Fruit fly (Drosophila melanogaster) whole organism, wandering third instar larva: Measurements from ENCODE around the gene CG33648.

Experiments used
- Abd-B ChIP-seq: fragments of >200 bp; optimal IDR thresholded peaks from 2 replicates; lab custom pipeline; 2017; ENCODE audit warnings: missing biosample characterization, missing genetic modification characterization
- CG9705 ChIP-seq: fragments of 200-800 bp; sonication (Bioruptor generic); optimal IDR thresholded peaks from 2 replicates; lab custom pipeline; 2018; ENCODE audit warnings: missing biosample characterization, mild to moderate bottlenecking, missing genetic modification characterization
- CrebA ChIP-seq: fragments of 200-800 bp; sonication (Bioruptor generic); optimal IDR thresholded peaks from 2 replicates; lab custom pipeline; 2016; ENCODE audit warnings: missing biosample characterization, mild to moderate bottlenecking, missing genetic modification characterization, borderline replicate concordance
- Dfd ChIP-seq: fragments of >200 bp; optimal IDR thresholded peaks from 2 replicates; lab custom pipeline; 2017; ENCODE audit warnings: missing biosample characterization, missing genetic modification characterization
- Dif ChIP-seq: fragments of 200-275, 200-300 bp; sonication (Bioruptor generic); optimal IDR thresholded peaks from 2 replicates; lab custom pipeline; 2018; ENCODE audit warnings: missing biosample characterization, missing genetic modification characterization; ENCODE audit not compliant: partially characterized antibody
- GATAd ChIP-seq: sonication (Bioruptor generic); optimal IDR thresholded peaks from 2 replicates; lab custom pipeline; 2016; ENCODE audit warnings: missing biosample characterization, missing genetic modification characterization
- HLH106 ChIP-seq: fragments of 200-800 bp; optimal IDR thresholded peaks from 3 replicates; lab custom pipeline; 2019; ENCODE audit warnings: missing biosample characterization, mild to moderate bottlenecking, missing genetic modification characterization, moderate library complexity
- Hnf4 ChIP-seq: fragments of 200-800 bp; sonication (Bioruptor generic); optimal IDR thresholded peaks from 2 replicates; lab custom pipeline; 2016; ENCODE audit warnings: missing biosample characterization, mild to moderate bottlenecking, missing genetic modification characterization
- Hr78 ChIP-seq: fragments of >200 bp; optimal IDR thresholded peaks from 2 replicates; lab custom pipeline; 2017; ENCODE audit warnings: missing biosample characterization, missing genetic modification characterization
- Hr83 ChIP-seq: fragments of 200-300 bp; sonication (Bioruptor generic); optimal IDR thresholded peaks from 2 replicates; lab custom pipeline; 2016; ENCODE audit warnings: missing biosample characterization, mild to moderate bottlenecking, missing genetic modification characterization, moderate library complexity; ENCODE audit not compliant: poor library complexity, severe bottlenecking
- Jra ChIP-seq: sonication (Bioruptor generic); optimal IDR thresholded peaks from 2 replicates; lab custom pipeline; 2016; ENCODE audit warnings: missing biosample characterization, missing genetic modification characterization
- Mio ChIP-seq: sonication (Bioruptor generic); optimal IDR thresholded peaks from 2 replicates; lab custom pipeline; 2016; ENCODE audit warnings: missing biosample characterization, missing genetic modification characterization
- Myc ChIP-seq: fragments of >200 bp; optimal IDR thresholded peaks from 2 replicates; lab custom pipeline; 2017
- N ChIP-seq: fragments of >200 bp; optimal IDR thresholded peaks from 2 replicates; lab custom pipeline; 2018; ENCODE audit warnings: missing biosample characterization, missing external identifiers, missing genetic modification characterization
- OdsH ChIP-seq: fragments of 200-800 bp; sonication (Bioruptor generic); optimal IDR thresholded peaks from 2 replicates; lab custom pipeline; 2016; ENCODE audit warnings: missing biosample characterization, mild to moderate bottlenecking, missing genetic modification characterization
- Rel ChIP-seq, 2 experiments: fragments of 200-800 bp; sonication (Bioruptor generic) in 1 of 2; optimal IDR thresholded peaks; 2 replicates in 1 of 2; 3 replicates in 1 of 2; lab custom pipeline; 2016 to 2019; ENCODE audit warnings: mild to moderate bottlenecking in 2 of 2, missing biosample characterization in 2 of 2, missing genetic modification characterization in 2 of 2, moderate library complexity in 1 of 2
- Sp1 ChIP-seq: fragments of 200-800 bp; sonication (Bioruptor generic); optimal IDR thresholded peaks from 3 replicates; lab custom pipeline; 2019; ENCODE audit warnings: missing biosample characterization, mild to moderate bottlenecking, missing genetic modification characterization, moderate library complexity
- Vsx2 ChIP-seq: fragments of 200-300, 225-300 bp; sonication (Bioruptor generic); optimal IDR thresholded peaks from 2 replicates; lab custom pipeline; 2018; ENCODE audit warnings: missing biosample characterization, missing genetic modification characterization; ENCODE audit not compliant: partially characterized antibody
- br ChIP-seq: fragments of 200-800 bp; sonication (Bioruptor generic); optimal IDR thresholded peaks from 2 replicates; lab custom pipeline; 2016; ENCODE audit warnings: missing biosample characterization, missing genetic modification characterization
- brk ChIP-seq: fragments of 200-800 bp; sonication (Bioruptor generic); optimal IDR thresholded peaks from 2 replicates; lab custom pipeline; 2016; ENCODE audit warnings: missing biosample characterization, mild to moderate bottlenecking, missing genetic modification characterization
- dl ChIP-seq, 2 experiments: fragments of 175-275, 200-275 bp in 1 of 2; fragments of 200-275 bp in 1 of 2; sonication (Bioruptor generic); optimal IDR thresholded peaks; lab custom pipeline; 2018; ENCODE audit warnings: mild to moderate bottlenecking in 2 of 2, missing biosample characterization in 2 of 2, missing genetic modification characterization in 2 of 2, moderate library complexity in 2 of 2; ENCODE audit not compliant: partially characterized antibody in 2 of 2, insufficient read depth in 1 of 2
- dmrt93B ChIP-seq: fragments of 200-800 bp; sonication (Bioruptor generic); optimal IDR thresholded peaks from 2 replicates; lab custom pipeline; 2018; ENCODE audit warnings: missing biosample characterization, mild to moderate bottlenecking, missing genetic modification characterization
- dsf ChIP-seq: sonication (Bioruptor generic); optimal IDR thresholded peaks from 2 replicates; lab custom pipeline; 2016; ENCODE audit warnings: missing biosample characterization, missing genetic modification characterization, borderline replicate concordance
- ey ChIP-seq: fragments of 200-800 bp; sonication (Bioruptor generic); optimal IDR thresholded peaks from 2 replicates; lab custom pipeline; 2016; ENCODE audit warnings: missing biosample characterization, missing genetic modification characterization
- foxo ChIP-seq, 2 experiments: fragments of 200-800 bp; sonication (Bioruptor generic); optimal IDR thresholded peaks; 2 replicates in 1 of 2; 3 replicates in 1 of 2; lab custom pipeline; 2016 to 2017; ENCODE audit warnings: missing biosample characterization in 2 of 2, missing genetic modification characterization in 2 of 2
- fru ChIP-seq: fragments of 200-800 bp; sonication (Bioruptor generic); optimal IDR thresholded peaks from 3 replicates; lab custom pipeline; 2016; ENCODE audit warnings: missing biosample characterization, mild to moderate bottlenecking, missing genetic modification characterization
- h ChIP-seq: fragments of 200-800 bp; sonication (Bioruptor generic); optimal IDR thresholded peaks from 3 replicates; lab custom pipeline; 2016; ENCODE audit warnings: missing biosample characterization, mild to moderate bottlenecking, missing genetic modification characterization
- jim ChIP-seq: fragments of 175-275, 200-325 bp; sonication (Bioruptor generic); optimal IDR thresholded peaks from 2 replicates; lab custom pipeline; 2016; ENCODE audit warnings: missing biosample characterization, mild to moderate bottlenecking, missing genetic modification characterization
- lola ChIP-seq: fragments of >200 bp; optimal IDR thresholded peaks from 2 replicates; lab custom pipeline; 2017; ENCODE audit warnings: missing biosample characterization, missing genetic modification characterization
- pan ChIP-seq: fragments of >200 bp; optimal IDR thresholded peaks from 2 replicates; lab custom pipeline; 2017
- psq ChIP-seq: fragments of 200-800 bp; sonication (Bioruptor generic); optimal IDR thresholded peaks from 3 replicates; lab custom pipeline; 2017; ENCODE audit warnings: missing biosample characterization, mild to moderate bottlenecking, missing genetic modification characterization, moderate library complexity
- rgr ChIP-seq: fragments of 200-800 bp; sonication (Bioruptor generic); optimal IDR thresholded peaks from 3 replicates; lab custom pipeline; 2016; ENCODE audit warnings: missing biosample characterization, mild to moderate bottlenecking, missing genetic modification characterization
- sage ChIP-seq: fragments of 200-800 bp; sonication (Bioruptor generic); optimal IDR thresholded peaks from 2 replicates; lab custom pipeline; 2016; ENCODE audit warnings: missing biosample characterization, mild to moderate bottlenecking, missing genetic modification characterization
- sv ChIP-seq: fragments of 200-800 bp; sonication (Bioruptor generic); optimal IDR thresholded peaks from 3 replicates; lab custom pipeline; 2016; ENCODE audit warnings: missing biosample characterization, missing genetic modification characterization
- tai ChIP-seq: sonication (Bioruptor generic); optimal IDR thresholded peaks from 2 replicates; lab custom pipeline; 2016; ENCODE audit warnings: missing biosample characterization, missing genetic modification characterization
- usp ChIP-seq: fragments of >200 bp; optimal IDR thresholded peaks from 2 replicates; lab custom pipeline; 2017; ENCODE audit warnings: missing biosample characterization, missing genetic modification characterization
- woc ChIP-seq: sonication (Bioruptor generic); optimal IDR thresholded peaks from 2 replicates; lab custom pipeline; 2016; ENCODE audit warnings: missing biosample characterization, mild to moderate bottlenecking, missing genetic modification characterization

The CG33648 gene

DNA sequence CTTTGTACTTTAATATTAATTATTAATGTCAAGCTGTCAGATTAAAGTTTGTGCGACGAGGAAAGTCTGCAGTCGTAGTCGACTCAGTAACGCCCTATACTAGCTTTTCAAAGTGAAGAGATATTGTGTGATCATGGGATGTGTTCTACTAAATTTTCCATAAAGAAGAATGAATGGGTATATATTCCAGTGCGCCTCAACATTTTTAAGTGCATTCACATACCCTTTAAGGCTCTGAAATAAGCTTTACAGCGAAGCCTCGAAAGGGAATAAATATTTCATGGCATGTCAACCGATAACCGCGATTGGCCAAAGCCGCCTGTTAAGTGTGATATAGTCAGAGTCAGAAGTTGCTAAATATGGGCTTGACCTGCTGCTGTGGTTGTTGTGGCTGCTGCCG is 25.0 kb upstream of the CG33648 start (continued):
- no peak for TF ChIP-seq jim

DNA sequence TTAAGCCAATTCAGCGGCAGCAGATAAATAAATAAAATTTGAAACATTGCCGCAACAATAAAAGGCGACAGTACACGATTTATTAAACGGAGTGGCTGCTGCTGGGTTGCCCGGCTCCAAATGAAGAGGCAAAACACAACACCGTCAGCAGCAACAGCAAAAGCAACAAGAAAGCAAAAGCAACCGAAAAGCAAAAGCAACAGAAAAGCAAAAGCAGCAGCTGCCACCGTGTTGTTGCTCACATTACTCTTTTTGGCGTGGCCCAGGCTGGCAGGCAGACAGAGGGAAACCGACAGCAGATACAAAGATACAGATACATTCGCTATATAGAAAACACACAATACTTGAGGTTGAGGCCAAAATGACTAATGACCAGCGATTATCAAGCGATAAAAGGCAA is 24.6 kb upstream of the CG33648 start:
- TF ChIP-seq brk (GFP tag; lab: Kevin White, UChicago) (peak; percentile 2), Abd-B (GFP tag; lab: Kevin White, UChicago) (no peak)

DNA sequence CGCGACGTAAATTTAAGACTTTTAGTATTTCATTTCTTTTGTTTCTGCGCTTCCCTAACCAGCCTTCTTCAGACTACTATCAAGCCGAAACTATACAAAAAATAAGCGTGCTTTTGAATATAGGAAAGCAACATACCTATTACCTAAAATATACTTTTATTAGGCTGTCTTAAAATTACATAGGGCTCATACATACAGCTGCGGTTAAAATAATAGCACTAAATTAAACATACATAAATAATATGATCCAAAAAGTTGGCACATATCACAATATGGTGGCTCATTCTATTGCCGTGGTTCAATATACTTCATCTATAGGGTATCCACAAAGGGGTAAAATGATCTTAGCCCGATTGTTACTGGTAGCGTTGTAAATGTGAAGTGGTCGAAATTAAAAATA is 23.7 kb upstream of the CG33648 start:
- no peak for TF ChIP-seq Hr78 (GFP tag; lab: Kevin White, UChicago)
- no peak for TF ChIP-seq Sp1 (GFP tag; lab: Kevin White, UChicago)
- TF ChIP-seq GATAd, result no peak
- TF ChIP-seq br (GFP tag; lab: Kevin White, UChicago), result peak; percentile 28
- no peak for TF ChIP-seq CG9705 (GFP tag; lab: Kevin White, UChicago)
- TF ChIP-seq woc, result no peak
- no peak for TF ChIP-seq HLH106 (tag; lab: Kevin White, UChicago)
- TF ChIP-seq Hnf4 (GFP tag; lab: Kevin White, UChicago), result no peak
- no peak for TF ChIP-seq Rel (GFP tag; optimal IDR thresholded peaks at IDR 0.05; lab: Kevin White, UChicago)
- no peak for TF ChIP-seq Rel (tag; optimal IDR thresholded peaks at IDR 0.05; lab: Kevin White, UChicago)
- TF ChIP-seq CrebA (GFP tag; lab: Kevin White, UChicago), result no peak
- TF ChIP-seq foxo (GFP tag; optimal IDR thresholded peaks at IDR 0.05; lab: Kevin White, UChicago), result peak in 1 of 2 experiments; percentile 22
- no peak for TF ChIP-seq h (GFP tag; lab: Kevin White, UChicago)
- TF ChIP-seq N (GFP tag; lab: Kevin White, UChicago), result no peak
- peak; percentile 23 for TF ChIP-seq sv (GFP tag; lab: Kevin White, UChicago)
- no peak for TF ChIP-seq Jra
- TF ChIP-seq dsf, result no peak
- TF ChIP-seq ey (GFP tag; lab: Kevin White, UChicago), result no peak
- no peak for TF ChIP-seq sage (GFP tag; lab: Kevin White, UChicago)
- TF ChIP-seq brk (GFP tag; lab: Kevin White, UChicago), result no peak
- peak; percentile 33 for TF ChIP-seq OdsH
- no peak for TF ChIP-seq Dif (GFP tag; lab: Kevin White, UChicago)
- TF ChIP-seq Dfd, result no peak
- TF ChIP-seq dl (GFP tag; optimal IDR thresholded peaks at IDR 0.05; lab: Kevin White, UChicago; ENCODE audit: insufficient read depth in 1 of 2, partially characterized antibody in 2 of 2), result no peak
- TF ChIP-seq psq (GFP tag; lab: Kevin White, UChicago), result peak; percentile 26
- no peak for TF ChIP-seq Vsx2 (GFP tag; lab: Kevin White, UChicago)
- TF ChIP-seq lola (GFP tag; lab: Kevin White, UChicago), result no peak
- no peak for TF ChIP-seq tai (GFP tag; lab: Kevin White, UChicago)
- no peak for TF ChIP-seq rgr (GFP tag; lab: Kevin White, UChicago)
- no peak for TF ChIP-seq Myc (lab: Kevin White, UChicago)
- no peak for TF ChIP-seq pan
- TF ChIP-seq Mio (GFP tag; lab: Kevin White, UChicago), result no peak
- TF ChIP-seq Hr83 (GFP tag; lab: Kevin White, UChicago), result no peak
- TF ChIP-seq fru (GFP tag; lab: Kevin White, UChicago), result peak; percentile 42
- TF ChIP-seq Abd-B (GFP tag; lab: Kevin White, UChicago), result no peak
- TF ChIP-seq dmrt93B (GFP tag; lab: Kevin White, UChicago), result no peak
- TF ChIP-seq jim, result no peak
- no peak for TF ChIP-seq usp
